Worm (Caenorhabditis elegans) whole organism, mixed stage, embryonic: Measurements from ENCODE around the gene nhr-32.

Experiments
- M03D4.4 ChIP-seq: sonication (generic microtip); optimal IDR thresholded peaks from 2 replicates; lab custom pipeline; 2017; ENCODE audit warnings: mild to moderate bottlenecking, missing genetic modification characterization, missing compliant biosample characterization
- bed-3 ChIP-seq: fragments of 200-800 bp; sonication (Bioruptor generic); optimal IDR thresholded peaks from 3 replicates; lab custom pipeline; 2018; ENCODE audit warnings: mild to moderate bottlenecking, missing genetic modification characterization, moderate library complexity, missing compliant biosample characterization
- blmp-1 ChIP-seq: fragments of 150-350 bp; optimal IDR thresholded peaks from 2 replicates; lab custom pipeline; 2014; ENCODE audit warnings: missing biosample characterization, missing genetic modification characterization
- ceh-39 ChIP-seq: fragments of 150-350 bp; optimal IDR thresholded peaks from 2 replicates; lab custom pipeline; 2014; ENCODE audit warnings: missing biosample characterization, missing genetic modification characterization
- ceh-43 ChIP-seq: fragments of 200-800 bp; sonication (Bioruptor generic); optimal IDR thresholded peaks from 2 replicates; lab custom pipeline; 2018; ENCODE audit warnings: mild to moderate bottlenecking, missing genetic modification characterization, moderate library complexity, missing compliant biosample characterization
- ceh-83 ChIP-seq: fragments of 200-800 bp; sonication (Bioruptor generic); optimal IDR thresholded peaks from 2 replicates; lab custom pipeline; 2018; ENCODE audit warnings: mild to moderate bottlenecking, missing genetic modification characterization, missing compliant biosample characterization
- ces-1 ChIP-seq: fragments of 150-350 bp; optimal IDR thresholded peaks from 2 replicates; lab custom pipeline; 2014; ENCODE audit warnings: missing biosample characterization, missing genetic modification reagents, missing genetic modification characterization
- cnd-1 ChIP-seq: fragments of 200-800 bp; sonication (Bioruptor generic); optimal IDR thresholded peaks from 2 replicates; lab custom pipeline; 2018; ENCODE audit warnings: mild to moderate bottlenecking, missing genetic modification characterization, missing compliant biosample characterization
- drap-1 ChIP-seq: fragments of 200-800 bp; sonication (Bioruptor generic); optimal IDR thresholded peaks from 3 replicates; lab custom pipeline; 2018; ENCODE audit warnings: mild to moderate bottlenecking, missing genetic modification characterization, missing compliant biosample characterization
- elt-1 ChIP-seq: sonication (generic microtip); optimal IDR thresholded peaks from 2 replicates; lab custom pipeline; 2017; ENCODE audit warnings: missing genetic modification characterization, mild to moderate bottlenecking, missing compliant biosample characterization, antibody characterized with exemption, moderate library complexity, borderline replicate concordance; ENCODE audit not compliant: insufficient read depth
- elt-3 ChIP-seq: fragments of 150-350 bp; optimal IDR thresholded peaks from 2 replicates; lab custom pipeline; 2014; ENCODE audit warnings: missing biosample characterization, missing genetic modification characterization
- flh-1 ChIP-seq: fragments of 200-800 bp; sonication (Bioruptor generic); optimal IDR thresholded peaks from 2 replicates; lab custom pipeline; 2018; ENCODE audit warnings: mild to moderate bottlenecking, missing genetic modification characterization, moderate library complexity, missing compliant biosample characterization
- ham-2 ChIP-seq: fragments of 200-800 bp; sonication (Bioruptor generic); optimal IDR thresholded peaks from 2 replicates; lab custom pipeline; 2018; ENCODE audit warnings: mild to moderate bottlenecking, missing genetic modification characterization, missing compliant biosample characterization
- hlh-1 ChIP-seq: fragments of 150-350 bp; optimal IDR thresholded peaks from 2 replicates; lab custom pipeline; 2014; ENCODE audit warnings: missing biosample characterization, missing genetic modification reagents, missing genetic modification characterization
- lin-13 ChIP-seq: fragments of 150-350 bp; optimal IDR thresholded peaks from 2 replicates; lab custom pipeline; 2014; ENCODE audit warnings: missing biosample characterization, missing genetic modification characterization
- lin-32 ChIP-seq: fragments of 200-800 bp; sonication (Bioruptor generic); optimal IDR thresholded peaks from 2 replicates; lab custom pipeline; 2018; ENCODE audit warnings: mild to moderate bottlenecking, missing genetic modification characterization, missing compliant biosample characterization
- lsy-2 ChIP-seq: fragments of 150-350 bp; optimal IDR thresholded peaks from 2 replicates; lab custom pipeline; 2014; ENCODE audit warnings: missing biosample characterization, missing genetic modification characterization
- mep-1 ChIP-seq: fragments of 150-350 bp; optimal IDR thresholded peaks from 2 replicates; lab custom pipeline; 2017; ENCODE audit warnings: missing biosample characterization, missing genetic modification reagents, missing genetic modification characterization, inconsistent platforms
- mls-2 ChIP-seq: sonication (generic microtip); optimal IDR thresholded peaks from 2 replicates; lab custom pipeline; 2016; ENCODE audit warnings: mild to moderate bottlenecking, missing genetic modification characterization, moderate library complexity, missing compliant biosample characterization
- nhr-12 ChIP-seq: fragments of 150-350 bp; optimal IDR thresholded peaks from 2 replicates; lab custom pipeline; 2014; ENCODE audit warnings: missing biosample characterization, missing genetic modification characterization
- nhr-2 ChIP-seq: fragments of 150-350 bp; optimal IDR thresholded peaks from 2 replicates; lab custom pipeline; 2014; ENCODE audit warnings: missing biosample characterization, missing genetic modification characterization
- nhr-237 ChIP-seq: fragments of 150-350 bp; optimal IDR thresholded peaks from 2 replicates; lab custom pipeline; 2014; ENCODE audit warnings: missing biosample characterization, missing genetic modification characterization
- nhr-76 ChIP-seq: sonication (generic microtip); optimal IDR thresholded peaks from 2 replicates; lab custom pipeline; 2017; ENCODE audit warnings: missing biosample characterization, missing genetic modification characterization
- pha-4 ChIP-seq: fragments of 150-350 bp; optimal IDR thresholded peaks from 2 replicates; lab custom pipeline; 2018; ENCODE audit warnings: missing biosample characterization, missing genetic modification reagents, missing genetic modification characterization
- sem-2 ChIP-seq: fragments of 200-800 bp; sonication (Bioruptor generic); optimal IDR thresholded peaks from 2 replicates; lab custom pipeline; 2018; ENCODE audit warnings: mild to moderate bottlenecking, missing genetic modification characterization, missing compliant biosample characterization
- snpc-4 ChIP-seq: fragments of 150-350 bp; optimal IDR thresholded peaks from 2 replicates; lab custom pipeline; 2014; ENCODE audit warnings: missing biosample characterization, missing genetic modification characterization
- sptf-1 ChIP-seq: sonication (generic microtip); optimal IDR thresholded peaks from 2 replicates; lab custom pipeline; 2017; ENCODE audit warnings: mild to moderate bottlenecking, missing genetic modification characterization, moderate library complexity, missing compliant biosample characterization
- tbx-8 ChIP-seq: fragments of 200-800 bp; sonication (Bioruptor generic); optimal IDR thresholded peaks from 2 replicates; lab custom pipeline; 2018; ENCODE audit warnings: mild to moderate bottlenecking, missing genetic modification characterization, moderate library complexity, missing compliant biosample characterization
- unc-120 ChIP-seq: sonication (generic microtip); optimal IDR thresholded peaks from 2 replicates; lab custom pipeline; 2017; ENCODE audit warnings: missing genetic modification characterization, missing compliant biosample characterization; ENCODE audit not compliant: poor library complexity, severe bottlenecking
- unc-39 ChIP-seq: fragments of 150-350 bp; optimal IDR thresholded peaks from 2 replicates; lab custom pipeline; 2014; ENCODE audit warnings: missing biosample characterization, missing genetic modification characterization
- unc-62 ChIP-seq: fragments of 150-350 bp; optimal IDR thresholded peaks from 2 replicates; lab custom pipeline; 2014; ENCODE audit warnings: missing biosample characterization, missing genetic modification reagents, missing genetic modification characterization
- zip-8 ChIP-seq: fragments of 150-350 bp; optimal IDR thresholded peaks from 2 replicates; lab custom pipeline; 2014; ENCODE audit warnings: missing biosample characterization, missing genetic modification characterization
- ztf-11 ChIP-seq: fragments of 150-350 bp; optimal IDR thresholded peaks from 2 replicates; lab custom pipeline; 2014; ENCODE audit warnings: missing biosample characterization, missing genetic modification characterization

The nhr-32 gene

ce11 chrX:13257577-13257976 is 5.8 kb downstream of the nhr-32 start, which contains the start of gene K08H2.10:
Gene K08H2.10 (plus strand): TSS chrX:13257806.
- TF ChIP-seq elt-3 (tag; lab: Kevin White, UChicago) (no peak), pha-4 (tag; lab: Kevin White, UChicago) (no peak), drap-1 (no peak), ztf-11 (no peak), snpc-4 (no peak), hlh-1 (no peak), tbx-8 (GFP tag; lab: Kevin White, UChicago) (no peak), ces-1 (GFP tag; lab: Kevin White, UChicago) (no peak), cnd-1 (tag; lab: Kevin White, UChicago) (no peak), lin-32 (no peak), sptf-1 (tag; lab: Kevin White, UChicago) (no peak), ceh-43 (GFP tag; lab: Kevin White, UChicago) (no peak), nhr-76 (tag; lab: Kevin White, UChicago) (no peak), zip-8 (no peak), ceh-83 (no peak), bed-3 (GFP tag; lab: Kevin White, UChicago) (no peak)

- no peak for TF ChIP-seq elt-3 (tag; lab: Kevin White, UChicago)
- no peak for TF ChIP-seq mep-1 (tag; lab: Kevin White, UChicago)
- no peak for TF ChIP-seq nhr-2 (tag; lab: Kevin White, UChicago)
- TF ChIP-seq flh-1 (GFP tag; lab: Kevin White, UChicago) = no peak
- TF ChIP-seq elt-1 (tag; lab: Kevin White, UChicago) = no peak
- no peak for TF ChIP-seq unc-120
- no peak for TF ChIP-seq ceh-39 (tag; lab: Kevin White, UChicago)
- TF ChIP-seq drap-1 = no peak
- TF ChIP-seq unc-62 = no peak
- no peak for TF ChIP-seq pha-4 (tag; lab: Kevin White, UChicago)
- TF ChIP-seq zip-8 = no peak
Observed at ce11 chrX:13262195-13262594, 10.4 kb downstream of the nhr-32 start, which contains the start of gene K09A11.1. Gene K09A11.1 (plus strand): TSS chrX:13262495.

- TF ChIP-seq flh-1 (GFP tag; lab: Kevin White, UChicago) (peak; percentile 16), unc-39 (no peak), sem-2 (GFP tag; lab: Kevin White, UChicago) (peak; percentile 56), nhr-76 (tag; lab: Kevin White, UChicago) (no peak), drap-1 (peak; percentile 86), nhr-237 (tag; lab: Kevin White, UChicago) (peak; percentile 43), ham-2 (GFP tag; lab: Kevin White, UChicago) (peak; percentile 72), hlh-1 (no peak), zip-8 (no peak), tbx-8 (GFP tag; lab: Kevin White, UChicago) (no peak), lin-13 (no peak), mep-1 (tag; lab: Kevin White, UChicago) (peak; percentile 42), blmp-1 (tag; lab: Kevin White, UChicago) (no peak), ztf-11 (no peak), unc-62 (no peak), pha-4 (tag; lab: Kevin White, UChicago) (no peak), ceh-43 (GFP tag; lab: Kevin White, UChicago) (peak; percentile 66), unc-120 (peak; percentile 66), elt-1 (tag; lab: Kevin White, UChicago) (no peak), lin-32 (peak; percentile 80), nhr-12 (no peak), ces-1 (GFP tag; lab: Kevin White, UChicago) (no peak), mls-2 (tag; lab: Kevin White, UChicago) (peak; percentile 89), nhr-2 (tag; lab: Kevin White, UChicago) (no peak), ceh-39 (tag; lab: Kevin White, UChicago) (no peak), snpc-4 (no peak), lsy-2 (tag; lab: Kevin White, UChicago) (peak; percentile 22), bed-3 (GFP tag; lab: Kevin White, UChicago) (peak; percentile 64), ceh-83 (peak; percentile 73), cnd-1 (tag; lab: Kevin White, UChicago) (peak; percentile 66), M03D4.4 (tag; lab: Kevin White, UChicago) (no peak), sptf-1 (tag; lab: Kevin White, UChicago) (no peak)
Observed at ce11 chrX:13264550-13264949, 12.8 kb downstream of the nhr-32 start.

DNA sequence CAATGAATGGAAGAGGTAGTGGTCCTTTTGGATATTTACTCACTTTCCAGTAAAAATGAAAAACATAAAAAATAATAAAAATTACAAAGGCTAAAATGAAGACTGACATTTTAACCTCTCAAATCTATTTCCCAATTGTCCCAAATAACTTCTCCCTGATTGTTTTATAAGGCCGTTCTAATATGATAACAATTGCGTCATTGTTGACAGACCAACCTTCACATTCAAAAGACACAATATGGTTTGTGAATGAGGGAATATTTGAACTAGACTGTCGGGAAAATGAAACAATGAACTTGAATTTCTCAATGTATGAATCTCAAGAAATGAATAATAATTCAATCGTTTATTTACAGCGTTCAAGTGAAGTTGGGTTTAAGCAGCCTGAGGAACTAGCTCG is 15.5 kb downstream of the nhr-32 start, which contains the start of gene cyp-14A1:
cyp-14A1 (minus strand) TSS at position 126 of the 400 bp plus-strand sequence.
- TF ChIP-seq elt-1 (tag; lab: Kevin White, UChicago) = no peak
